Worm (Caenorhabditis elegans) whole organism, young adult: ENCODE data around the gene nfki-1.

ENCODE experiments used
- B0035.1 ChIP-seq: sonication (generic microtip); optimal IDR thresholded peaks from 2 replicates; lab custom pipeline; 2016; ENCODE audit warnings: missing genetic modification characterization, mild to moderate bottlenecking, missing compliant biosample characterization, missing genotype, missing genetic modification reagents
- C06A6.2 ChIP-seq: fragments of 200-800 bp; sonication (Bioruptor generic); conservative IDR thresholded peaks from 2 replicates; pipeline ENCODE4 v1.3.6; 2022; ENCODE audit warnings: missing genetic modification characterization, missing compliant biosample characterization
- F22D6.2 ChIP-seq: sonication (generic microtip); optimal IDR thresholded peaks from 2 replicates; lab custom pipeline; 2016; ENCODE audit warnings: mild to moderate bottlenecking, missing genetic modification characterization, missing compliant biosample characterization
- F33H1.4 ChIP-seq: fragments of 200-800 bp; sonication (Bioruptor generic); IDR thresholded peaks from 2 replicates; pipeline ENCODE4 v1.3.6; 2022; ENCODE audit warnings: missing genetic modification reagents, missing genetic modification characterization, missing compliant biosample characterization
- F37B4.10 ChIP-seq: fragments of 200-800 bp; sonication (Bioruptor generic); IDR thresholded peaks from 2 replicates; pipeline ENCODE4 v1.3.6; 2022; ENCODE audit warnings: missing genetic modification characterization, missing compliant biosample characterization
- F49E8.2 ChIP-seq: sonication (generic microtip); optimal IDR thresholded peaks from 3 replicates; lab custom pipeline; 2017; ENCODE audit warnings: missing genetic modification characterization, mild to moderate bottlenecking, missing compliant biosample characterization, antibody characterized with exemption, moderate library complexity; ENCODE audit not compliant: insufficient read depth
- F55B11.4 ChIP-seq: sonication (generic microtip); optimal IDR thresholded peaks from 2 replicates; lab custom pipeline; 2016; ENCODE audit warnings: missing compliant biosample characterization, missing genetic modification characterization, borderline replicate concordance; ENCODE audit not compliant: insufficient read depth
- F57C9.4 ChIP-seq: sonication (generic microtip); optimal IDR thresholded peaks from 2 replicates; lab custom pipeline; 2017; ENCODE audit warnings: mild to moderate bottlenecking, missing genetic modification characterization, missing compliant biosample characterization
- K11D2.4 ChIP-seq: fragments of 200-800 bp; sonication (Bioruptor generic); IDR thresholded peaks from 2 replicates; pipeline ENCODE4 v1.3.6; 2022; ENCODE audit warnings: missing genetic modification reagents, missing genetic modification characterization, missing compliant biosample characterization
- Y56A3A.18 ChIP-seq: fragments of 200-800 bp; sonication (Bioruptor generic); IDR thresholded peaks from 2 replicates; pipeline ENCODE4 v1.3.6; 2022; ENCODE audit warnings: missing genetic modification reagents, missing genetic modification characterization, missing compliant biosample characterization
- bed-1 ChIP-seq: fragments of 200-800 bp; sonication (Bioruptor generic); IDR thresholded peaks from 2 replicates; pipeline ENCODE4 v1.3.6; 2022; ENCODE audit warnings: missing genetic modification reagents, missing genetic modification characterization, missing compliant biosample characterization
- cebp-1 ChIP-seq, 2 experiments: fragments of 200-800 bp in 1 of 2; sonication (Bioruptor generic) in 1 of 2; sonication (generic microtip) in 1 of 2; IDR thresholded peaks in 1 of 2; optimal IDR thresholded peaks in 1 of 2; 2 replicates each; pipeline versions ENCODE4 v1.3.6 to Lab custom; 2017 to 2022; ENCODE audit warnings: missing compliant biosample characterization in 2 of 2, missing genetic modification characterization in 2 of 2, mild to moderate bottlenecking in 1 of 2, missing genetic modification reagents in 1 of 2, moderate library complexity in 1 of 2
- ceh-100 ChIP-seq: fragments of 200-800 bp; sonication (Bioruptor generic); IDR thresholded peaks from 2 replicates; pipeline ENCODE4 v1.3.6; 2022; ENCODE audit warnings: missing genetic modification reagents, missing genetic modification characterization, missing compliant biosample characterization
- ceh-27 ChIP-seq: fragments of 200-800 bp; sonication (Bioruptor generic); optimal IDR thresholded peaks from 2 replicates; lab custom pipeline; 2018; ENCODE audit warnings: mild to moderate bottlenecking, missing genetic modification characterization, moderate library complexity, missing compliant biosample characterization
- ceh-58 ChIP-seq: fragments of 200-800 bp; sonication (Bioruptor generic); IDR thresholded peaks from 2 replicates; pipeline ENCODE4 v1.3.6; 2022; ENCODE audit warnings: missing genetic modification characterization, missing compliant biosample characterization
- die-1 ChIP-seq: sonication (generic microtip); optimal IDR thresholded peaks from 2 replicates; lab custom pipeline; 2016; ENCODE audit warnings: missing genotype, mild to moderate bottlenecking, missing genetic modification characterization, missing compliant biosample characterization
- dox-1 ChIP-seq: fragments of 200-800 bp; sonication (Bioruptor generic); IDR thresholded peaks from 2 replicates; pipeline ENCODE4 v1.3.6; 2022; ENCODE audit warnings: missing genetic modification reagents, missing genetic modification characterization, missing compliant biosample characterization
- egl-44 ChIP-seq: fragments of 200-800 bp; sonication (Bioruptor generic); IDR thresholded peaks from 2 replicates; pipeline ENCODE4 v1.3.6; 2022; ENCODE audit warnings: missing genetic modification reagents, missing genetic modification characterization, missing compliant biosample characterization
- egrh-3 ChIP-seq: fragments of 200-800 bp; sonication (Bioruptor generic); IDR thresholded peaks from 2 replicates; pipeline ENCODE4 v1.3.6; 2022; ENCODE audit warnings: missing genetic modification reagents, missing genetic modification characterization, missing compliant biosample characterization
- fkh-3 ChIP-seq: sonication (generic microtip); optimal IDR thresholded peaks from 2 replicates; lab custom pipeline; 2016; ENCODE audit warnings: mild to moderate bottlenecking, missing genetic modification characterization, missing compliant biosample characterization
- hmg-1.2 ChIP-seq: fragments of 200-800 bp; sonication (Bioruptor generic); IDR thresholded peaks from 2 replicates; pipeline ENCODE4 v1.3.6; 2022; ENCODE audit warnings: missing genetic modification reagents, missing genetic modification characterization, missing compliant biosample characterization
- hsf-1 ChIP-seq: fragments of 200-800 bp; sonication (Bioruptor generic); IDR thresholded peaks from 2 replicates; pipeline ENCODE4 v1.3.6; 2022; ENCODE audit warnings: missing genetic modification reagents, missing genetic modification characterization, missing compliant biosample characterization
- let-526 ChIP-seq: fragments of 200-800 bp; sonication (Bioruptor generic); IDR thresholded peaks from 2 replicates; pipeline ENCODE4 v1.3.6; 2022; ENCODE audit warnings: missing genetic modification reagents, missing genetic modification characterization, missing compliant biosample characterization
- let-607 ChIP-seq, 2 experiments: fragments of 200-800 bp in 1 of 2; sonication (Bioruptor generic) in 1 of 2; sonication (generic microtip) in 1 of 2; optimal IDR thresholded peaks; 2 replicates each; lab custom pipeline; 2016 to 2018; ENCODE audit warnings: mild to moderate bottlenecking in 2 of 2, missing compliant biosample characterization in 2 of 2, missing genetic modification characterization in 2 of 2, moderate library complexity in 2 of 2, missing genotype in 1 of 2
- lin-26 ChIP-seq: fragments of 200-800 bp; sonication (Bioruptor generic); IDR thresholded peaks from 2 replicates; pipeline ENCODE4 v1.3.6; 2022; ENCODE audit warnings: missing genetic modification reagents, missing genetic modification characterization, missing compliant biosample characterization
- lin-40 ChIP-seq: sonication (generic microtip); optimal IDR thresholded peaks from 2 replicates; lab custom pipeline; 2016; ENCODE audit warnings: missing genetic modification characterization, mild to moderate bottlenecking, missing compliant biosample characterization, missing genotype, missing genetic modification reagents
- lin-54 ChIP-seq: fragments of 200-800 bp; sonication (Bioruptor generic); optimal IDR thresholded peaks from 2 replicates; lab custom pipeline; 2018; ENCODE audit warnings: mild to moderate bottlenecking, missing genetic modification characterization, missing compliant biosample characterization
- lir-1 ChIP-seq: fragments of 200-800 bp; sonication (Bioruptor generic); conservative IDR thresholded peaks from 2 replicates; pipeline ENCODE4 v1.3.6; 2022; ENCODE audit warnings: missing genetic modification reagents, missing genetic modification characterization, missing compliant biosample characterization
- lsl-1 ChIP-seq: fragments of 200-800 bp; sonication (Bioruptor generic); optimal IDR thresholded peaks from 2 replicates; lab custom pipeline; 2018; ENCODE audit warnings: mild to moderate bottlenecking, missing genetic modification characterization, moderate library complexity, missing compliant biosample characterization
- madf-3 ChIP-seq: fragments of 200-800 bp; sonication (Bioruptor generic); IDR thresholded peaks from 2 replicates; pipeline ENCODE4 v1.3.6; 2022; ENCODE audit warnings: missing genetic modification reagents, missing genetic modification characterization, missing compliant biosample characterization
- mcd-1 ChIP-seq: fragments of 200-800 bp; sonication (Bioruptor generic); IDR thresholded peaks from 2 replicates; pipeline ENCODE4 v1.3.6; 2022; ENCODE audit warnings: missing genetic modification reagents, missing genetic modification characterization, missing compliant biosample characterization
- mel-28 ChIP-seq: sonication (generic microtip); optimal IDR thresholded peaks from 2 replicates; lab custom pipeline; 2016; ENCODE audit warnings: borderline replicate concordance, mild to moderate bottlenecking, missing genetic modification characterization, missing compliant biosample characterization
- nfyb-1 ChIP-seq: fragments of 200-800 bp; sonication (Bioruptor generic); IDR thresholded peaks from 2 replicates; pipeline ENCODE4 v1.3.6; 2022; ENCODE audit warnings: missing genetic modification reagents, missing genetic modification characterization, missing compliant biosample characterization
- pha-4 ChIP-seq: fragments of 150-350 bp; sonication (generic microtip); optimal IDR thresholded peaks from 2 replicates; lab custom pipeline; 2014; ENCODE audit warnings: missing biosample characterization, missing genetic modification reagents, missing genetic modification characterization
- rcor-1 ChIP-seq: fragments of 200-800 bp; sonication (Bioruptor generic); IDR thresholded peaks from 2 replicates; pipeline ENCODE4 v1.3.6; 2022; ENCODE audit warnings: missing genetic modification reagents, missing genetic modification characterization, missing compliant biosample characterization
- repo-1 ChIP-seq: sonication (generic microtip); optimal IDR thresholded peaks from 2 replicates; lab custom pipeline; 2017; ENCODE audit warnings: mild to moderate bottlenecking, missing genetic modification characterization, missing compliant biosample characterization
- rpc-1 ChIP-seq, 2 experiments: fragments of 150-350 bp in 1 of 2; sonication (generic microtip) in 1 of 2; optimal IDR thresholded peaks; 2 replicates each; lab custom pipeline; 2014 to 2018; ENCODE audit warnings: missing biosample characterization in 1 of 2, missing genetic modification characterization in 1 of 2, missing genetic modification reagents in 1 of 2, missing genotype in 1 of 2
- snpc-4 ChIP-seq, 5 experiments: fragments of 150-350 bp in 1 of 5; sonication (generic microtip) in 4 of 5; optimal IDR thresholded peaks; 2 replicates each; lab custom pipeline; 2014 to 2018; ENCODE audit warnings: missing genetic modification characterization in 5 of 5, missing biosample characterization in 3 of 5, antibody characterized with exemption in 2 of 5, mild to moderate bottlenecking in 2 of 5, missing compliant biosample characterization in 2 of 5, missing genotype in 2 of 5, moderate library complexity in 2 of 5, missing genetic modification reagents in 1 of 5
- somi-1 ChIP-seq: fragments of 200-800 bp; sonication (Bioruptor generic); optimal IDR thresholded peaks from 2 replicates; lab custom pipeline; 2018; ENCODE audit warnings: mild to moderate bottlenecking, missing genetic modification characterization, missing compliant biosample characterization
- sptf-2 ChIP-seq: fragments of 200-800 bp; sonication (Bioruptor generic); optimal IDR thresholded peaks from 2 replicates; lab custom pipeline; 2018; ENCODE audit warnings: mild to moderate bottlenecking, missing genetic modification characterization, missing compliant biosample characterization
- tbp1 ChIP-seq: fragments of 200-800 bp; sonication (Bioruptor generic); optimal IDR thresholded peaks from 2 replicates; lab custom pipeline; 2018; ENCODE audit warnings: mild to moderate bottlenecking, missing genetic modification characterization, missing compliant biosample characterization
- zfh-2 ChIP-seq: fragments of 200-800 bp; sonication (Bioruptor generic); conservative IDR thresholded peaks from 2 replicates; pipeline ENCODE4 v1.3.6; 2022; ENCODE audit warnings: missing genetic modification reagents, missing genetic modification characterization, missing compliant biosample characterization
- zim-3 ChIP-seq: sonication (generic microtip); optimal IDR thresholded peaks from 2 replicates; lab custom pipeline; 2017; ENCODE audit warnings: mild to moderate bottlenecking, missing genetic modification characterization, moderate library complexity, missing compliant biosample characterization

The nfki-1 gene

ce11 chrX:15352871-15353270 lies 2.2 kb upstream of the nfki-1 start:
- TF ChIP-seq tbp1 (peak; percentile 20), pha-4 (no peak), ceh-27 (no peak), ceh-58 (no peak), F49E8.2 (tag; lab: Kevin White, UChicago) (no peak), rpc-1 (optimal IDR thresholded peaks at IDR 0.05; lab: Kevin White, UChicago) (peak; percentile 22), rpc-1 (tag; optimal IDR thresholded peaks at IDR 0.05; lab: Kevin White, UChicago) (peak; percentile 61), lin-40 (tag; lab: Kevin White, UChicago) (no peak), zfh-2 (GFP tag; lab: Robert Waterston, UW) (0 out of 2 replicates have a peak, but pooled peaks have one; percentile 35), F57C9.4 (tag; lab: Kevin White, UChicago) (no peak), dox-1 (GFP tag; lab: Robert Waterston, UW) (no peak)

- no peak for TF ChIP-seq sptf-2 (GFP tag; lab: Kevin White, UChicago)
- TF ChIP-seq let-526 (GFP tag; lab: Robert Waterston, UW): 0 out of 2 replicates have a peak, but pooled peaks have one; percentile 14
- TF ChIP-seq F22D6.2 (tag; lab: Kevin White, UChicago): peak; percentile 81
- TF ChIP-seq egrh-3 (GFP tag; lab: Robert Waterston, UW): peak; percentile 73
- TF ChIP-seq F33H1.4 (GFP tag; lab: Robert Waterston, UW): no peak
- peak; percentile 35 to 50 for TF ChIP-seq let-607 (tag; optimal IDR thresholded peaks at IDR 0.05; lab: Kevin White, UChicago)
- no peak for TF ChIP-seq mel-28 (tag; lab: Kevin White, UChicago)
- 0 out of 2 replicates have a peak, but pooled peaks have one; percentile 53 for TF ChIP-seq egl-44 (GFP tag; lab: Robert Waterston, UW)
- TF ChIP-seq lin-54 (GFP tag; lab: Kevin White, UChicago): peak; percentile 23
- TF ChIP-seq F55B11.4 (tag; lab: Kevin White, UChicago): no peak
- TF ChIP-seq B0035.1: peak; percentile 59
- no peak for TF ChIP-seq snpc-4 (GFP tag; optimal IDR thresholded peaks at IDR 0.05; lab: Kevin White, UChicago)
- peak in 3 of 4 experiments; percentile 64 to 73 (median 73) for TF ChIP-seq snpc-4 (tag; optimal IDR thresholded peaks at IDR 0.05; lab: Kevin White, UChicago)
- peak; percentile 55 for TF ChIP-seq mcd-1 (GFP tag; lab: Robert Waterston, UW)
- TF ChIP-seq F57C9.4 (tag; lab: Kevin White, UChicago): no peak
- TF ChIP-seq die-1 (tag; lab: Kevin White, UChicago): peak; percentile 56
- 0 out of 2 replicates have a peak, but pooled peaks have one; percentile 46 for TF ChIP-seq lir-1
- peak; percentile 73; the same call in 1 of the 2 replicates for TF ChIP-seq Y56A3A.18 (GFP tag; lab: Robert Waterston, UW)
- TF ChIP-seq F37B4.10 (GFP tag; lab: Robert Waterston, UW): no peak
- TF ChIP-seq madf-3 (GFP tag; lab: Robert Waterston, UW): 0 out of 2 replicates have a peak, but pooled peaks have one; percentile 20
- 0 out of 2 replicates have a peak, but pooled peaks have one; percentile 52 for TF ChIP-seq hmg-1.2 (GFP tag; lab: Robert Waterston, UW)
- TF ChIP-seq somi-1 (GFP tag; lab: Kevin White, UChicago): peak; percentile 92
- peak; percentile 40 for TF ChIP-seq pha-4
- TF ChIP-seq zim-3 (tag; lab: Kevin White, UChicago): peak; percentile 59
- TF ChIP-seq bed-1 (GFP tag; lab: Robert Waterston, UW): no peak
- TF ChIP-seq nfyb-1 (GFP tag; lab: Robert Waterston, UW): peak; percentile 75
- no peak for TF ChIP-seq hsf-1 (GFP tag; lab: Robert Waterston, UW)
- TF ChIP-seq C06A6.2: peak; percentile 72
- peak; percentile 61 for TF ChIP-seq ceh-27
- TF ChIP-seq lsl-1 (GFP tag; lab: Kevin White, UChicago): no peak
- peak; percentile 68 for TF ChIP-seq K11D2.4
- TF ChIP-seq ceh-100: peak; percentile 35; the same call in 1 of the 2 replicates
- no peak for TF ChIP-seq fkh-3 (tag; lab: Kevin White, UChicago)
- TF ChIP-seq lin-26: peak; percentile 56; the same call in 1 of the 2 replicates
- TF ChIP-seq repo-1 (tag; lab: Kevin White, UChicago): peak; percentile 64
- TF ChIP-seq cebp-1 (GFP tag; IDR thresholded peaks at IDR 0.05; lab: Robert Waterston, UW): 0 out of 2 replicates have a peak, but pooled peaks have one; percentile 8
- peak; percentile 86 for TF ChIP-seq cebp-1 (tag; optimal IDR thresholded peaks at IDR 0.05; lab: Kevin White, UChicago)
- no peak for TF ChIP-seq rcor-1 (GFP tag; lab: Robert Waterston, UW)
These were observed 1.1 kb upstream of the nfki-1 start for ce11 chrX:15353874-15354480.
